Fruit fly (Drosophila melanogaster): ENCODE results near the gene IA-2.

The IA-2 gene

dm6 chr2L:974105-974504 lies 73.7 kb downstream of the IA-2 start:
- no peak for TF ChIP-seq pan (optimal IDR thresholded peaks at IDR 0.05)
- TF ChIP-seq psq (optimal IDR thresholded peaks at IDR 0.05) = no peak
- no peak for TF ChIP-seq Dll (optimal IDR thresholded peaks at IDR 0.05)
- TF ChIP-seq EcR (GFP tag; optimal IDR thresholded peaks at IDR 0.05) = no peak
- TF ChIP-seq CG8478 (optimal IDR thresholded peaks at IDR 0.05) = no peak

DNA sequence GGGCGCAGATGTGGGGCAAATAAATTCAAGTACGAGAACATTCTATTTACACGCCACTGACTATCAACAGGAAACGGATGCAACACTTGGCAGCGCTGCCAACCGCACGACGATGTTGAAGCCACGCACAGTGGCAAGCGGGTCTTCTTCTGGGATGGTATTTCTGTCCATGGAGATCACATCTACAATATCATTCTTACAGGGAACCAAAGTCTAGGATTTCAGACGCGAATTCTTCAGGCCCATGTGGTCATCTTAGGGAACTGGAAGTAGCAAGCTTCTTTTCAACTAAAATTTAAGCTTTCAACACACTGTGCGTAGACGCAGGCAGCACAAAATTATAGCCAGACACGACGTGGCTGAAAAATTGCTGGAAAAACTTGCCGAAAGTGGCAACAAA lies 84.0 kb downstream of the IA-2 start:
- TF ChIP-seq CG8478 (optimal IDR thresholded peaks at IDR 0.05) (no peak), Dll (optimal IDR thresholded peaks at IDR 0.05) (no peak), psq (optimal IDR thresholded peaks at IDR 0.05) (no peak), usp (GFP tag; optimal IDR thresholded peaks at IDR 0.05) (no peak), pan (optimal IDR thresholded peaks at IDR 0.05) (no peak), EcR (GFP tag; optimal IDR thresholded peaks at IDR 0.05) (no peak)

All from whole organism.